Worm (Caenorhabditis elegans): ENCODE measurements around the gene C16C10.8.

The C16C10.8 gene

DNA sequence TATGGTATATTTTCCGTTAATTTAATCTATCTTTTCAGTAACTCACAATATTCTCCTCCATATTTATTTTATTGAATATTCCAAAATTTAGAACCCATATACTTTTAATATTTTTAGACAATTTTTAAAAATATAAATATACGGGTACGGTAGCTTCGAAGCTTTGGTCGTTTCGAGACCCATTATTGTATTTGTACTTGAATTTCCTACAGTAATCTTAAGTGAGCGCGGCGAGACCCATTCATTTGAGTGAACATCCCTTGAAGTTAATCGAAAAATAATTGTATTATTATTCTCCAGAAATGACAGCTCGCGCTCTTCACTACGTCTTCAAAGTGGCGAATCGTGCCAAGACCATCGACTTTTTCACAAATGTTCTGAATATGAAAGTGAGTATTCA lies 10.7 kb downstream of the C16C10.8 start, which contains the start of gene glod-4:
Gene glod-4, plus strand, starts transcription at position 301 of the 400 bp plus-strand sequence.
- no peak for TF ChIP-seq W03F9.2 (tag; optimal IDR thresholded peaks at IDR 0.05)
- no peak for TF ChIP-seq dao-5 (tag; optimal IDR thresholded peaks at IDR 0.05)
- no peak for TF ChIP-seq him-1 (tag; optimal IDR thresholded peaks at IDR 0.05)

ce11 chrIII:4152828-4153227 lies 11.1 kb downstream of the C16C10.8 start:
- no peak for TF ChIP-seq dao-5 (tag; optimal IDR thresholded peaks at IDR 0.05)
- no peak for TF ChIP-seq W03F9.2 (tag; optimal IDR thresholded peaks at IDR 0.05)
- TF ChIP-seq him-1 (tag; optimal IDR thresholded peaks at IDR 0.05), result no peak

- no peak for TF ChIP-seq W03F9.2 (tag; optimal IDR thresholded peaks at IDR 0.05)
- no peak for TF ChIP-seq him-1 (tag; optimal IDR thresholded peaks at IDR 0.05)
- TF ChIP-seq dao-5 (tag; optimal IDR thresholded peaks at IDR 0.05), result no peak
These were observed 11.7 kb downstream of the C16C10.8 start for ce11 chrIII:4152309-4152708.

- TF ChIP-seq W03F9.2 (tag; optimal IDR thresholded peaks at IDR 0.05), result no peak
- no peak for TF ChIP-seq dao-5 (tag; optimal IDR thresholded peaks at IDR 0.05)
- TF ChIP-seq him-1 (tag; optimal IDR thresholded peaks at IDR 0.05), result no peak
These were observed 12.3 kb downstream of the C16C10.8 start, which contains the start of the genes wht-3 and har-1 for ce11 chrIII:4151548-4152104. Gene wht-3 (minus strand): TSS chrIII:4151598. Gene har-1 (plus strand): TSS chrIII:4152054.

DNA sequence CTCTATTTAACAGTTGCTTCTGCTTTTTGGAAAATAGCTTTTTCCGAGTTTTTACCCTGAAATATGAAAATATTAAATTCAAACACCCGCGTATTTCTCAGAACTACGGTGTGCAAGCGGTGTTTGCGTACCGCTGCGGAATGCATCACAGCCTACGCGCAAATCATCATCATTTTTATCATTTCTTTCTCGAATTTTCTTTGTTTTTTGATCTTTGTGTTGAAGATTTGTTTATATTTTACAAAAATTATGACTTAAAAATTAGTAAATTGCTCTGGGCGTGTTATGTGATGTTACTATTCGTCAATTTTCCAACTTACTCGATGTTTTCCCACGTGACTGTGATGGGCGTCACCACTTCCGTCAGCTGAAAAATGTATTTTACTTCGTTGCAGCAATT lies 13.1 kb downstream of the C16C10.8 start:
- TF ChIP-seq W03F9.2 (tag; optimal IDR thresholded peaks at IDR 0.05), result peak; percentile 73
- no peak for TF ChIP-seq him-1 (tag; optimal IDR thresholded peaks at IDR 0.05)

DNA sequence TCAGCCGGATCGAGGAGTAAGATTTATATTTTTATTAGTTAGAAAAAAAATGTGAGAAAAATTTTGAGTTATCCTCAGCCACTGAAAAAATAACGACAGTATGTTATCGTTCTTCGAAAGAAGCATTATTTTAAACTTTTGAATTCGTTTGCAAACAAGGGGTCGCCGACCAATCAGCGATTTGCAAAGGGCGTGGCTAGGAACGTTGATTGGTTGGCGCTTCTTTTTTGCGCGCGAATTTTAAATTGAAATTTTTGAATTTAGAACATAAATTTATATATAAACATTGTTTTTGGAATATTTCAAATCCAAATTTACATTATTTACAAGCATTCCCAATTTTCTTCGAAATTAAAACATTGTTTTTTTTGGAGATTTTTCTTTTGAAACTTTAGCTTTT lies 20.8 kb downstream of the C16C10.8 start:
- TF ChIP-seq him-1 (tag; optimal IDR thresholded peaks at IDR 0.05) (no peak), dao-5 (tag; optimal IDR thresholded peaks at IDR 0.05) (no peak), W03F9.2 (tag; optimal IDR thresholded peaks at IDR 0.05) (no peak)

DNA sequence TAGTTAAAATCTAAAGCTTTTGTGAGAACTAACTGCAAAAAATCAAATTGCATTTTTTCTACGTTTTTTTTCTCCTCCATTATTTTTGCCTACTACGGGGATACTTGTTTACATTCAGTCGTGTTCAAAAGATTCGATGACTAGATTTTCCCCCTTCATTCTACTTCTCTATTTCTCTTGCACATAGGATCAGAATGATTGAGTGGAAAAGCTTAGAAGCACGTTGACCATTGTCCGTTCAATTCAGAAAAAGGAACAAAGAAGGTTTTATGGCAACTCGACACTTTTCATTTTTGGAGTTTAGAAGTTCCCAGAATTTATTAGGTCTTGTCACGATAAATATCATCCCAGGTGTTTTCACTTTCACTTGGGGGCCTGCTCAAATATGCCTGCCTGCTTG lies 26.8 kb downstream of the C16C10.8 start:
- TF ChIP-seq dao-5 (tag; optimal IDR thresholded peaks at IDR 0.05) (no peak), him-1 (tag; optimal IDR thresholded peaks at IDR 0.05) (no peak)

ce11 chrIII:4134059-4134458 lies 29.9 kb downstream of the C16C10.8 start:
- TF ChIP-seq him-1 (tag; optimal IDR thresholded peaks at IDR 0.05) (no peak), dao-5 (tag; optimal IDR thresholded peaks at IDR 0.05) (no peak), W03F9.2 (tag; optimal IDR thresholded peaks at IDR 0.05) (no peak)

DNA sequence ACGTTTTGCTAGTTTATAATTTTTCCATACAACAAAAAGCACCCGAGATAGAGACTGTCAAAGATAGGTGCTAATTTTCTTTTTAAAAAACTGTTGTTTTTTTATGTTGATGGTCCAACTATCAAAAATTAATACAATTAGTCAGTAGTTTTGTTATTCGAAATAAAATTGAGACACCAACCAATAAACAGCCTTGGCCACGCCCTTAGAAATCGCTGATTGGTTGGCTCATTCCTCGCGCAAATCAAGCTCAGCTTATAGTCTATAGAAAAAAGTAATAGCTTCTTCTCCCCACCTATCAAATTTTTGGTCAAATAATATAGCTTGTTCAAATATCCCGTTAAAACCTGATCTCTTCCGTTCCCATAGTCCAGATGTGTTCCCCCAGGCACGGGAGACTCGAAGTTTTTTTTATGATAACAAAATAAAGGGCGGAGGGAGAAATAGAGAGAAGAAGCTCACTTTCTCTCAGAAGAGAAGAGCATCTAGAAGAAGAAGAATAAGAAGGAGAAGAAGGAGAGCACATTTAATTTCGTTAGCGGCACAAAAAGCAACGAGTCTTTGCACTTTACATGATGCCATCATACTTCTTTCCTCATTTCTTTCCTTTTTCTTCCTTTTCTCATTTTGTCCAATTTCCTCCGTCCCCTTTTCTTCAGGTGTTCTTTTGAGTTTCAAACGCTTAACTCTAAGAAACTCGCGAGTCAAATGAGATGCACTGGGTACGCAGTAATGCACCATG lies 32.0 kb downstream of the C16C10.8 start:
- TF ChIP-seq W03F9.2 (tag; optimal IDR thresholded peaks at IDR 0.05), result no peak
- no peak for TF ChIP-seq dao-5 (tag; optimal IDR thresholded peaks at IDR 0.05)
- no peak for TF ChIP-seq him-1 (tag; optimal IDR thresholded peaks at IDR 0.05)

- no peak for TF ChIP-seq W03F9.2 (tag; optimal IDR thresholded peaks at IDR 0.05)
These were observed 40.1 kb downstream of the C16C10.8 start for ce11 chrIII:4123900-4124299.

DNA sequence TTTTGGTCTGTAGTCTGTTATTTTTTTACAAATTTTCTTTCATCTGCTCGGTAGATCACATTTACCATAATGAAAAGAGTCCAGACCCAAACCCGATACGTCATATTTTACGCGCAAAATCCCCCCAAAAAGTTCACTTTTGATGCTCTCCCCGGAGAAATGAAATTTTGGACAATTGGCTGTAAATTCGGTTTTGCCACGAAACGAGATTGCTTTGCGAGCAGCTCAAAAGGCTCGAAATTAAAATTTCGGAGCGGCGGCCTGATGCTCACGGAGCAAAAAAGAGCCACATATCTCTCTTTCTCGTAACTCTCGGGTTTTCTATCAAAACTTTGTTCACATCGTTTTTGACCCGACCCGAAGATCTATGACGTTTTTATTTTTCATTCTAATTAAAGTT lies 40.7 kb downstream of the C16C10.8 start:
- TF ChIP-seq W03F9.2 (tag; optimal IDR thresholded peaks at IDR 0.05), result no peak
- TF ChIP-seq dao-5 (tag; optimal IDR thresholded peaks at IDR 0.05), result no peak
- TF ChIP-seq him-1 (tag; optimal IDR thresholded peaks at IDR 0.05), result no peak

DNA sequence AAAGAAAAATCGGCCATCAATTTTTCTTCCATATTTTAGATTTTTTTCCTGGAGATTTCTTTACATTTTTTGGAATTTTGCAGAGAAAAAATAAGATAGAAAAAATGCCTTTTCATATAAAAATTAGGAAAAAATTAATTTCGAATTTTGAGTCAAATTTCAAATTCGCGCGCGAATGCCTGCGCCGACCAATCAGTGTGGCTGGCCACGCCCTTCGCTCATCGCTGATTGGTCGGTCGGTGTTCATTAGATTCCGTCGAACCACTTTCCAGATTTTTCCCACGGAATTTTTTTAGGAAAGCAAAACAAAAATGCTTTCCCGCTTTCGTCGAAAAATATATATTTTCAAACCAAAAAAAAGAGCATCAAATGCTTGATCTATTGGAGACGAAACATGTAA lies 43.6 kb downstream of the C16C10.8 start:
- no peak for TF ChIP-seq him-1 (tag; optimal IDR thresholded peaks at IDR 0.05)
- no peak for TF ChIP-seq W03F9.2 (tag; optimal IDR thresholded peaks at IDR 0.05)
- TF ChIP-seq dao-5 (tag; optimal IDR thresholded peaks at IDR 0.05), result no peak

DNA sequence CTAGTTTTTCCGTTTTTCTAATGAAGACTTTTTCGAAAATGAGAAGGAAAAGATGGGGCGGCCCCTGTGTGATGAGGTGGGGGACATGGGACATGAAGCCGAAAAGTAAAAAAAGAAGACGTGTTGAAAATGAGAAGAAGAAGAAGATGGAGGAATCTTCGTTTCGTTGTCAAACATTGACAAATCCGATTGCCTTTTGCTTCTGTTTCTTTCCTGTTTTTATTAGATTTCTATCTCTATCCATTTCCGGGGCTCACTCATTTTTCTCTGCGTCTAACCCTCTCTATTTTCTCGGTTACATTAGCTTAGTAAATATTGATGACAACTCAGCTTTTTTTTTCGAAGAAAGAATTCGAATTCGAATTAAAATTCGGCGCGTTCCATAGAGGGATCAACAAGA lies 44.2 kb downstream of the C16C10.8 start:
- no peak for TF ChIP-seq dao-5 (tag; optimal IDR thresholded peaks at IDR 0.05)
- no peak for TF ChIP-seq W03F9.2 (tag; optimal IDR thresholded peaks at IDR 0.05)
- TF ChIP-seq him-1 (tag; optimal IDR thresholded peaks at IDR 0.05), result no peak

DNA sequence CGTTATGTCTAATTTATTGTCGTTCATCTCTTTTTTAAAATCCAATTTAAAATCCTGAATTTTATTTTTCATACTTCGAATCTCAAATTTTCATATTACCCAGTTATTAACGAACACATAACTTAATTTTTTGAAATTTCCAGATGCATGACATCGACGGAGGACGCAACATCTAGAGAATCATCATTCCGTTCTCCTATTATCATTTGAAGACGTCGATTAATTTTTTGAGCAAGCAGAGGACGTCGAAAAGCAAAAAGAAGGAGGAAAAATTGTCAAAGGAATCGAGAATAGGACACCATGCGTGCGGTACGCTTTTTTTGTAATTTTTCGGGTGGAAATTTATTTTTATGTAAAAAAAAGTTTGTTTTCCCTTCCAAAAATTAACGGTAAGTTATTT lies 48.9 kb downstream of the C16C10.8 start, which contains the start of gene unc-103:
Gene unc-103, plus strand, starts transcription at position 301 of the 400 bp plus-strand sequence.
- TF ChIP-seq W03F9.2 (tag; optimal IDR thresholded peaks at IDR 0.05) (no peak), dao-5 (tag; optimal IDR thresholded peaks at IDR 0.05) (no peak), him-1 (tag; optimal IDR thresholded peaks at IDR 0.05) (no peak)

ce11 chrIII:4113594-4113993 lies 50.4 kb downstream of the C16C10.8 start:
- no peak for TF ChIP-seq W03F9.2 (tag; optimal IDR thresholded peaks at IDR 0.05)

Measured in whole organism, L4/young adult.